Worm (Caenorhabditis elegans): ENCODE results near the gene idpp-14.

Gene idpp-14

DNA sequence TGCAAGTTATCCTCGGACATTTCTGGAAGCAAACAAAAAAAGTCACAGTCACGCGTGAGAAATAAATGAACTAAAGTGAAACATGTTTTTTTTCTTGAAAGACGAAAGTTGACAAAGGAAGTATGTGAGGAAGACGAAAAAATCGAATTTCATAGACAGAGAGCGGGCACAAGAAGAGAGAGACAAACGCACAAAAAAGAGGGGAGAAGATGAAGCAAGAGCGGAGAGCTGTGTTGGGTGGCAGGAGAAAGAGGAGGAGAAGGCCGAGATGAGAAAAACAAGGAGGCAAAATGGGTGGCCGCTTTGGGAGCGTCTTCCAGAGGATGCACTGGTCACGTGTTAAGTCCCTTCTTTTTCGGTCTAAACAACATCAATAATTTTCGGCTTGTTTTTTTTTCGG lies 46.6 kb downstream of the idpp-14 start, which contains the start of gene ZK1073.1 (continued):
- TF ChIP-seq lsy-2 (tag; optimal IDR thresholded peaks at IDR 0.05) = peak in 1 of 2 experiments; percentile 39
- TF ChIP-seq sma-9 (GFP tag; optimal IDR thresholded peaks at IDR 0.05) = peak; percentile 41
- TF ChIP-seq sma-9 (tag; optimal IDR thresholded peaks at IDR 0.05) = no peak
- no peak for TF ChIP-seq ZK546.5 (tag; optimal IDR thresholded peaks at IDR 0.05)
- TF ChIP-seq skn-1 (tag; optimal IDR thresholded peaks at IDR 0.05) = no peak
- peak; percentile 71 for TF ChIP-seq unc-55 (GFP tag; optimal IDR thresholded peaks at IDR 0.05)
- no peak for TF ChIP-seq dmd-4 (tag; optimal IDR thresholded peaks at IDR 0.05)
- TF ChIP-seq mdl-1 (tag; optimal IDR thresholded peaks at IDR 0.05) = peak; percentile 25 to 78
- no peak for TF ChIP-seq nhr-21 (tag; optimal IDR thresholded peaks at IDR 0.05)
- no peak for TF ChIP-seq lin-39 (tag; optimal IDR thresholded peaks at IDR 0.05)
- no peak for TF ChIP-seq nhr-6 (tag; optimal IDR thresholded peaks at IDR 0.05)

DNA sequence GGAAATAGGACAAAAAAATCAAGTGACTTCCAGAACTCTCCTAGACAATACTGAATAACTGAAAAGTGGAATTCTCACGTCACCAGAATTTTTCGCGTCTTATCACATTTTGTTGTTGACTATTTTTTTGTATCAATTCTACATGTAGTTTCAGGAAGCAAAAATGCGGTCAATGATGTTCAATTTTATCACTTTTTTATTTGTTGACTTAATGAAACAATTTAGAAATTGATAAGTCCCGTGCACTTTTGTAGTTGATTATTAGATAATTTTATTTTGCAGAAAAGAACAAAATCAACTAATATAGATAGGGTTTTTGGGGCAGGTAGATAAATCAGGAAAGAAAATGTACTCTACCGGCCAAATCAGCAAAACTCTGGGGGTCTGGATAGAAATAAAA lies 48.1 kb downstream of the idpp-14 start:
- TF ChIP-seq ztf-4 (tag; optimal IDR thresholded peaks at IDR 0.05) = no peak
- no peak for TF ChIP-seq unc-62 (GFP tag; optimal IDR thresholded peaks at IDR 0.05)
- peak; percentile 27 for TF ChIP-seq fos-1 (tag; optimal IDR thresholded peaks at IDR 0.05)
- TF ChIP-seq nhr-12 (tag; optimal IDR thresholded peaks at IDR 0.05) = no peak
- TF ChIP-seq alr-1 (tag; optimal IDR thresholded peaks at IDR 0.05) = no peak
- TF ChIP-seq peb-1 (tag; optimal IDR thresholded peaks at IDR 0.05) = no peak
- no peak for TF ChIP-seq nhr-23 (tag; optimal IDR thresholded peaks at IDR 0.05)
- no peak for TF ChIP-seq nhr-6 (tag; optimal IDR thresholded peaks at IDR 0.05)
- no peak for TF ChIP-seq lin-39 (tag; optimal IDR thresholded peaks at IDR 0.05)
- TF ChIP-seq lin-13 (GFP tag; optimal IDR thresholded peaks at IDR 0.05) = no peak
- TF ChIP-seq sma-9 (GFP tag; optimal IDR thresholded peaks at IDR 0.05) = peak; percentile 15
- no peak for TF ChIP-seq sma-9 (tag; optimal IDR thresholded peaks at IDR 0.05)
- TF ChIP-seq C34F6.9 (tag; optimal IDR thresholded peaks at IDR 0.05) = no peak
- TF ChIP-seq Y55F3AM.14 (GFP tag; optimal IDR thresholded peaks at IDR 0.05) = no peak
- no peak for TF ChIP-seq F13H6.1 (tag; optimal IDR thresholded peaks at IDR 0.05)
- no peak for TF ChIP-seq nhr-25 (tag; optimal IDR thresholded peaks at IDR 0.05)
- TF ChIP-seq crh-2 (tag; optimal IDR thresholded peaks at IDR 0.05) = peak; percentile 34

DNA sequence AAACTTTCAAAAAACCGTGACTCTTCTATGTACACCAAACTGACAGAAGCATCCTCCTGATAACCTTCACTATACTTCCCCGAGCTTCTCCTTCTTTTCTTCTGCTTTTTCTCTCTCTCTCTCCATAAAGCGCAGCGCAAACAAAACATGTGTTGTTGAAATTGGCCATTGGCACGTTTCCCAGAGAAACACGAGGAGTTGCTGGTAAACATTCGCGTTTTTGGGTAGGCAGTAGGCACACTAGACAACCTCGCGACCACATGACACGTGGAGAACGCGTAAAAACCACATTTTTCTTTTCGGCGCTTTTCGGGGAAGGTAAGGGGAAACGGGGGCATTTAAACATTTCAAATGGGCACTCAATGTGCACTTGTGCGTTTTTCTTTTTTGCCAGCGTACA lies 48.9 kb downstream of the idpp-14 start:
- peak; percentile 70 for TF ChIP-seq sma-9 (GFP tag; optimal IDR thresholded peaks at IDR 0.05)
- no peak for TF ChIP-seq sma-9 (tag; optimal IDR thresholded peaks at IDR 0.05)
- TF ChIP-seq unc-39 (tag; optimal IDR thresholded peaks at IDR 0.05) = no peak
- no peak for TF ChIP-seq nhr-77 (tag; optimal IDR thresholded peaks at IDR 0.05)
- TF ChIP-seq ztf-4 (tag; optimal IDR thresholded peaks at IDR 0.05) = peak; percentile 10
- no peak for TF ChIP-seq R02D3.7 (tag; optimal IDR thresholded peaks at IDR 0.05)
- no peak for TF ChIP-seq alr-1 (tag; optimal IDR thresholded peaks at IDR 0.05)
- peak; percentile 87 for TF ChIP-seq F13H6.1 (tag; optimal IDR thresholded peaks at IDR 0.05)
- TF ChIP-seq elt-3 (tag; optimal IDR thresholded peaks at IDR 0.05) = no peak
- no peak for TF ChIP-seq nhr-25 (tag; optimal IDR thresholded peaks at IDR 0.05)
- TF ChIP-seq ztf-1 (GFP tag; conservative IDR thresholded peaks at IDR 0.05) = no peak
- TF ChIP-seq blmp-1 (tag; optimal IDR thresholded peaks at IDR 0.05; ENCODE audit: insufficient read depth) = no peak
- no peak for TF ChIP-seq nhr-23 (tag; optimal IDR thresholded peaks at IDR 0.05)
- TF ChIP-seq dmd-4 (tag; optimal IDR thresholded peaks at IDR 0.05) = no peak
- TF ChIP-seq sem-4 (tag; optimal IDR thresholded peaks at IDR 0.05) = no peak
- peak in 1 of 2 experiments; percentile 60 for TF ChIP-seq lsy-2 (tag; optimal IDR thresholded peaks at IDR 0.05)
- TF ChIP-seq fos-1 (tag; optimal IDR thresholded peaks at IDR 0.05) = peak; percentile 0
- no peak for TF ChIP-seq nhr-12 (tag; optimal IDR thresholded peaks at IDR 0.05)
- no peak for TF ChIP-seq nhr-237 (tag; optimal IDR thresholded peaks at IDR 0.05)
- TF ChIP-seq sma-3 (GFP tag; optimal IDR thresholded peaks at IDR 0.05) = peak; percentile 7
- no peak for TF ChIP-seq ama-1 (optimal IDR thresholded peaks at IDR 0.05)
- peak; percentile 84 for TF ChIP-seq crh-2 (tag; optimal IDR thresholded peaks at IDR 0.05)
- TF ChIP-seq snpc-4 (tag; optimal IDR thresholded peaks at IDR 0.05) = no peak
- peak; percentile 63 for TF ChIP-seq C34F6.9 (tag; optimal IDR thresholded peaks at IDR 0.05)
- TF ChIP-seq lin-13 (GFP tag; optimal IDR thresholded peaks at IDR 0.05) = no peak
- TF ChIP-seq lin-11 (tag; optimal IDR thresholded peaks at IDR 0.05) = peak; percentile 60
- TF ChIP-seq skn-1 (tag; optimal IDR thresholded peaks at IDR 0.05) = no peak
- TF ChIP-seq mdl-1 (tag; optimal IDR thresholded peaks at IDR 0.05) = peak; percentile 24 to 84
- TF ChIP-seq egl-27 (tag; optimal IDR thresholded peaks at IDR 0.05) = no peak
- peak; percentile 17 for TF ChIP-seq Y55F3AM.14 (GFP tag; optimal IDR thresholded peaks at IDR 0.05)
- TF ChIP-seq mab-5 (tag; optimal IDR thresholded peaks at IDR 0.05) = no peak
- no peak for TF ChIP-seq ceh-16 (tag; optimal IDR thresholded peaks at IDR 0.05)
- TF ChIP-seq ZK546.5 (tag; optimal IDR thresholded peaks at IDR 0.05) = no peak
- no peak for TF ChIP-seq mbf-1 (tag; optimal IDR thresholded peaks at IDR 0.05)
- TF ChIP-seq ztf-11 (tag; optimal IDR thresholded peaks at IDR 0.05) = no peak
- no peak for TF ChIP-seq ceh-82 (tag; optimal IDR thresholded peaks at IDR 0.05)
- no peak for TF ChIP-seq nhr-10 (tag; optimal IDR thresholded peaks at IDR 0.05)
- no peak for TF ChIP-seq peb-1 (tag; optimal IDR thresholded peaks at IDR 0.05)
- TF ChIP-seq aly-2 (tag; optimal IDR thresholded peaks at IDR 0.05) = no peak
- peak; percentile 27 for TF ChIP-seq gmeb-1 (tag; optimal IDR thresholded peaks at IDR 0.05)
- TF ChIP-seq unc-62 (GFP tag; optimal IDR thresholded peaks at IDR 0.05) = no peak
- no peak for TF ChIP-seq nhr-21 (tag; optimal IDR thresholded peaks at IDR 0.05)
- TF ChIP-seq nhr-129 (tag; optimal IDR thresholded peaks at IDR 0.05) = peak; percentile 91
- TF ChIP-seq zag-1 (tag; optimal IDR thresholded peaks at IDR 0.05) = no peak
- TF ChIP-seq unc-55 (GFP tag; optimal IDR thresholded peaks at IDR 0.05) = no peak
- no peak for TF ChIP-seq nhr-6 (tag; optimal IDR thresholded peaks at IDR 0.05)
